Fruit fly (Drosophila melanogaster) whole organism, wandering third instar larva: ENCODE results near the gene CG5946.

Experiments
- Abd-B ChIP-seq: fragments of >200 bp; optimal IDR thresholded peaks from 2 replicates; lab custom pipeline; 2017; ENCODE audit warnings: missing biosample characterization, missing genetic modification characterization
- CG9705 ChIP-seq: fragments of 200-800 bp; sonication (Bioruptor generic); optimal IDR thresholded peaks from 2 replicates; lab custom pipeline; 2018; ENCODE audit warnings: missing biosample characterization, mild to moderate bottlenecking, missing genetic modification characterization
- CrebA ChIP-seq: fragments of 200-800 bp; sonication (Bioruptor generic); optimal IDR thresholded peaks from 2 replicates; lab custom pipeline; 2016; ENCODE audit warnings: missing biosample characterization, mild to moderate bottlenecking, missing genetic modification characterization, borderline replicate concordance
- Dif ChIP-seq: fragments of 200-275, 200-300 bp; sonication (Bioruptor generic); optimal IDR thresholded peaks from 2 replicates; lab custom pipeline; 2018; ENCODE audit warnings: missing biosample characterization, missing genetic modification characterization; ENCODE audit not compliant: partially characterized antibody
- GATAd ChIP-seq: sonication (Bioruptor generic); optimal IDR thresholded peaks from 2 replicates; lab custom pipeline; 2016; ENCODE audit warnings: missing biosample characterization, missing genetic modification characterization
- HLH106 ChIP-seq: fragments of 200-800 bp; optimal IDR thresholded peaks from 3 replicates; lab custom pipeline; 2019; ENCODE audit warnings: missing biosample characterization, mild to moderate bottlenecking, missing genetic modification characterization, moderate library complexity
- Hnf4 ChIP-seq: fragments of 200-800 bp; sonication (Bioruptor generic); optimal IDR thresholded peaks from 2 replicates; lab custom pipeline; 2016; ENCODE audit warnings: missing biosample characterization, mild to moderate bottlenecking, missing genetic modification characterization
- Hr83 ChIP-seq: fragments of 200-300 bp; sonication (Bioruptor generic); optimal IDR thresholded peaks from 2 replicates; lab custom pipeline; 2016; ENCODE audit warnings: missing biosample characterization, mild to moderate bottlenecking, missing genetic modification characterization, moderate library complexity; ENCODE audit not compliant: poor library complexity, severe bottlenecking
- Jra ChIP-seq: sonication (Bioruptor generic); optimal IDR thresholded peaks from 2 replicates; lab custom pipeline; 2016; ENCODE audit warnings: missing biosample characterization, missing genetic modification characterization
- Mio ChIP-seq: sonication (Bioruptor generic); optimal IDR thresholded peaks from 2 replicates; lab custom pipeline; 2016; ENCODE audit warnings: missing biosample characterization, missing genetic modification characterization
- N ChIP-seq: fragments of >200 bp; optimal IDR thresholded peaks from 2 replicates; lab custom pipeline; 2018; ENCODE audit warnings: missing biosample characterization, missing external identifiers, missing genetic modification characterization
- OdsH ChIP-seq: fragments of 200-800 bp; sonication (Bioruptor generic); optimal IDR thresholded peaks from 2 replicates; lab custom pipeline; 2016; ENCODE audit warnings: missing biosample characterization, mild to moderate bottlenecking, missing genetic modification characterization
- Rel ChIP-seq, 2 experiments: fragments of 200-800 bp; sonication (Bioruptor generic) in 1 of 2; optimal IDR thresholded peaks; 2 replicates in 1 of 2; 3 replicates in 1 of 2; lab custom pipeline; 2016 to 2019; ENCODE audit warnings: mild to moderate bottlenecking in 2 of 2, missing biosample characterization in 2 of 2, missing genetic modification characterization in 2 of 2, moderate library complexity in 1 of 2
- Sp1 ChIP-seq: fragments of 200-800 bp; sonication (Bioruptor generic); optimal IDR thresholded peaks from 3 replicates; lab custom pipeline; 2019; ENCODE audit warnings: missing biosample characterization, mild to moderate bottlenecking, missing genetic modification characterization, moderate library complexity
- Vsx2 ChIP-seq: fragments of 200-300, 225-300 bp; sonication (Bioruptor generic); optimal IDR thresholded peaks from 2 replicates; lab custom pipeline; 2018; ENCODE audit warnings: missing biosample characterization, missing genetic modification characterization; ENCODE audit not compliant: partially characterized antibody
- br ChIP-seq: fragments of 200-800 bp; sonication (Bioruptor generic); optimal IDR thresholded peaks from 2 replicates; lab custom pipeline; 2016; ENCODE audit warnings: missing biosample characterization, missing genetic modification characterization
- brk ChIP-seq: fragments of 200-800 bp; sonication (Bioruptor generic); optimal IDR thresholded peaks from 2 replicates; lab custom pipeline; 2016; ENCODE audit warnings: missing biosample characterization, mild to moderate bottlenecking, missing genetic modification characterization
- dl ChIP-seq, 2 experiments: fragments of 175-275, 200-275 bp in 1 of 2; fragments of 200-275 bp in 1 of 2; sonication (Bioruptor generic); optimal IDR thresholded peaks; lab custom pipeline; 2018; ENCODE audit warnings: mild to moderate bottlenecking in 2 of 2, missing biosample characterization in 2 of 2, missing genetic modification characterization in 2 of 2, moderate library complexity in 2 of 2; ENCODE audit not compliant: partially characterized antibody in 2 of 2, insufficient read depth in 1 of 2
- dmrt93B ChIP-seq: fragments of 200-800 bp; sonication (Bioruptor generic); optimal IDR thresholded peaks from 2 replicates; lab custom pipeline; 2018; ENCODE audit warnings: missing biosample characterization, mild to moderate bottlenecking, missing genetic modification characterization
- ey ChIP-seq: fragments of 200-800 bp; sonication (Bioruptor generic); optimal IDR thresholded peaks from 2 replicates; lab custom pipeline; 2016; ENCODE audit warnings: missing biosample characterization, missing genetic modification characterization
- foxo ChIP-seq, 2 experiments: fragments of 200-800 bp; sonication (Bioruptor generic); optimal IDR thresholded peaks; 2 replicates in 1 of 2; 3 replicates in 1 of 2; lab custom pipeline; 2016 to 2017; ENCODE audit warnings: missing biosample characterization in 2 of 2, missing genetic modification characterization in 2 of 2
- fru ChIP-seq: fragments of 200-800 bp; sonication (Bioruptor generic); optimal IDR thresholded peaks from 3 replicates; lab custom pipeline; 2016; ENCODE audit warnings: missing biosample characterization, mild to moderate bottlenecking, missing genetic modification characterization
- h ChIP-seq: fragments of 200-800 bp; sonication (Bioruptor generic); optimal IDR thresholded peaks from 3 replicates; lab custom pipeline; 2016; ENCODE audit warnings: missing biosample characterization, mild to moderate bottlenecking, missing genetic modification characterization
- jim ChIP-seq: fragments of 175-275, 200-325 bp; sonication (Bioruptor generic); optimal IDR thresholded peaks from 2 replicates; lab custom pipeline; 2016; ENCODE audit warnings: missing biosample characterization, mild to moderate bottlenecking, missing genetic modification characterization
- pan ChIP-seq: fragments of >200 bp; optimal IDR thresholded peaks from 2 replicates; lab custom pipeline; 2017
- rgr ChIP-seq: fragments of 200-800 bp; sonication (Bioruptor generic); optimal IDR thresholded peaks from 3 replicates; lab custom pipeline; 2016; ENCODE audit warnings: missing biosample characterization, mild to moderate bottlenecking, missing genetic modification characterization
- sage ChIP-seq: fragments of 200-800 bp; sonication (Bioruptor generic); optimal IDR thresholded peaks from 2 replicates; lab custom pipeline; 2016; ENCODE audit warnings: missing biosample characterization, mild to moderate bottlenecking, missing genetic modification characterization
- sv ChIP-seq: fragments of 200-800 bp; sonication (Bioruptor generic); optimal IDR thresholded peaks from 3 replicates; lab custom pipeline; 2016; ENCODE audit warnings: missing biosample characterization, missing genetic modification characterization
- tai ChIP-seq: sonication (Bioruptor generic); optimal IDR thresholded peaks from 2 replicates; lab custom pipeline; 2016; ENCODE audit warnings: missing biosample characterization, missing genetic modification characterization
- woc ChIP-seq: sonication (Bioruptor generic); optimal IDR thresholded peaks from 2 replicates; lab custom pipeline; 2016; ENCODE audit warnings: missing biosample characterization, mild to moderate bottlenecking, missing genetic modification characterization

CG5946 gene

DNA sequence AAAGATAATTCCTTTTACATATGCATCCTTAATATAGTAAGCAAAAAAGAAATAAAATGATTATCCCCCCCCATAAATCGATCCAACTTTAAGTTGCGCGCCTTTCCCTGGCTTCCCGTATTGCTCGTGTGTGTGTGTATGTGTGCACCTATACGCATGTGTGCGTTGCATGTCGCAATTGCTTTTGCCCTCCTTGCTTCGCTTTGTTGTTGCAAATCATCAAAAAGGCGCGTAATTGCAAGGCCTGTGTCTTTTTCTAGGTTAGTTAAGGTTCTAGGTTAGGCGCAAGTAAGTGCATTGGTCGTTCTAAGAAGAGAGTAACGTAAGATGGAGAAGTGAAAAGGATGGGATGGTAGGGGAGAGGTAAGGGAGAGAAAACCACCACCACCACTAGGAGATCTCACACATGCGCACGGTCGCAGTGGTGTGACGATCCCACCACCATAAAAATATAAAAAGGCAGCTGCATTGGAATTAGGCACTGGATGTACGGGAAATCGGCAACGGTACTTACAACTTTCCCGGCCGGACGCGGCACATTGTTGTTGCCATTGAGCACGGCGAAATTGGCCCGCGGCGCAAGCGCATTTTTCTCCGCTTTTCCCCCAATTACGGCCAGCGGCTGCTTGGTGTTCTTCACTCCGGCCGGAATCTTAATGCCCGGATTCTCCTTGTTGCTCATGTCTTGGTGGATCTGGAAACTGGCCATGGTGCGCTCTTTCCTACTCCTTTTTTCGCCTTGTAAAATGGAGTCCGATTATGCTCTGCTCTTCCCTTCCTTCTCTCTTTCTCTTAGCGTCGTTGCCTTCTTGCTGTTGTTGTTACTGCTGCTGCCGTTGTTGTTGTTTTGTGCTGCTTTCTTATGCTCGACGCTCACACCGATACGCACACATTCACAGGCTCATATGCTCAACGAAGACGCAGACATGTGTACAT is 10.6 kb upstream of the CG5946 start:
- TF ChIP-seq ey (GFP tag; lab: Kevin White, UChicago) (no peak), h (GFP tag; lab: Kevin White, UChicago) (no peak), pan (lab: Kevin White, UChicago) (no peak), OdsH (GFP tag; lab: Kevin White, UChicago) (no peak), HLH106 (tag; lab: Kevin White, UChicago) (no peak), sage (GFP tag; lab: Kevin White, UChicago) (no peak), CrebA (GFP tag; lab: Kevin White, UChicago) (no peak), dmrt93B (GFP tag; lab: Kevin White, UChicago) (no peak), Sp1 (GFP tag; lab: Kevin White, UChicago) (no peak), br (GFP tag; lab: Kevin White, UChicago) (no peak), Vsx2 (GFP tag; lab: Kevin White, UChicago) (no peak), Abd-B (GFP tag; lab: Kevin White, UChicago) (no peak), sv (GFP tag; lab: Kevin White, UChicago) (no peak), CG9705 (GFP tag; lab: Kevin White, UChicago) (no peak), Hnf4 (GFP tag; lab: Kevin White, UChicago) (no peak), Mio (GFP tag; lab: Kevin White, UChicago) (no peak), rgr (GFP tag; lab: Kevin White, UChicago) (no peak), Jra (GFP tag; lab: Kevin White, UChicago) (no peak), foxo (GFP tag; optimal IDR thresholded peaks at IDR 0.05; lab: Kevin White, UChicago) (no peak)

DNA sequence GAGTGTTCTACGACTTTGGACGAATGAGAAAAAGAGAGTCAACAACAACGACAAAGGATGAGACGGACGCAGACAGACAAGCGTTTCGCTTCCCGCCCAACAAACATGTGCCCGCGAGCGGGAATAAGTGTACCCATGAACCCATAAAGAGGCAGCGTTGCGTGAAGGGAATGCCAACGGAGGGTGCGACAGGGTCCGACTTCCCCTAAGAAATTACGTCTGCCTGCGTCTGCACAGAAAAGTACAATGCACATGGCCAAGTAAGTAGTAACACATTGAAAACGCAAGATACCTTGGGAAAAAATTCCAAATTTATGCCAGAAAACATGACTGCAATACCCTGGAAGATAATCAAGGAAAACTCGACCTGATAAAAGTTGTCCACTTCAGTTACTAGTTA is 9.1 kb upstream of the CG5946 start:
- no peak for TF ChIP-seq fru (GFP tag; lab: Kevin White, UChicago)
- no peak for TF ChIP-seq dmrt93B (GFP tag; lab: Kevin White, UChicago)
- TF ChIP-seq Dif (GFP tag; lab: Kevin White, UChicago), result no peak
- no peak for TF ChIP-seq ey (GFP tag; lab: Kevin White, UChicago)
- TF ChIP-seq HLH106 (tag; lab: Kevin White, UChicago), result no peak
- TF ChIP-seq N, result no peak

DNA sequence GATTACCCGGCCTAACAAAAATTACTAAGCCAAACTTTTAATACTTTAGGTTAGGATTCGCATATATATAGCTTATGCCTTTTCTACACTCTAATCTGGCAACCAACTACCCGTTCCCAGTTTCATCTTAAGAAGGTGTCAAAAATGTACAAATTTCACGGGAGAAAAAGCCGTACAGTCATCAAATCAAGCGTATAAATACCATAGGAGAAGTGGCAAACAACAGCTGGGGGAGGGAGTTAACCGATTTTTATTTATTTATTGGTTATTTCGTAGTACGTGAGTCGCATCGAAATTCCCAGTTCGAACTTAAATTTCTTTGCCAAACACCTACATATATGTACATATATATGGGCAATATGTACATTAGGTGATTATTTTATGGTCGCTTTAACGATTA is 6.7 kb upstream of the CG5946 start, which contains the start of gene CG7264:
CG7264 (plus strand) TSS at position 301 of the 400 bp plus-strand sequence.
- TF ChIP-seq br (GFP tag; lab: Kevin White, UChicago) (no peak), Rel (GFP tag; optimal IDR thresholded peaks at IDR 0.05; lab: Kevin White, UChicago) (no peak), Rel (tag; optimal IDR thresholded peaks at IDR 0.05; lab: Kevin White, UChicago) (no peak), Abd-B (GFP tag; lab: Kevin White, UChicago) (no peak), tai (GFP tag; lab: Kevin White, UChicago) (no peak), dmrt93B (GFP tag; lab: Kevin White, UChicago) (no peak), dl (GFP tag; optimal IDR thresholded peaks at IDR 0.05; lab: Kevin White, UChicago; ENCODE audit: insufficient read depth in 1 of 2, partially characterized antibody in 2 of 2) (no peak), jim (GFP tag; lab: Kevin White, UChicago) (no peak)
- TF ChIP-seq, all 38 proteins: peak for 0

DNA sequence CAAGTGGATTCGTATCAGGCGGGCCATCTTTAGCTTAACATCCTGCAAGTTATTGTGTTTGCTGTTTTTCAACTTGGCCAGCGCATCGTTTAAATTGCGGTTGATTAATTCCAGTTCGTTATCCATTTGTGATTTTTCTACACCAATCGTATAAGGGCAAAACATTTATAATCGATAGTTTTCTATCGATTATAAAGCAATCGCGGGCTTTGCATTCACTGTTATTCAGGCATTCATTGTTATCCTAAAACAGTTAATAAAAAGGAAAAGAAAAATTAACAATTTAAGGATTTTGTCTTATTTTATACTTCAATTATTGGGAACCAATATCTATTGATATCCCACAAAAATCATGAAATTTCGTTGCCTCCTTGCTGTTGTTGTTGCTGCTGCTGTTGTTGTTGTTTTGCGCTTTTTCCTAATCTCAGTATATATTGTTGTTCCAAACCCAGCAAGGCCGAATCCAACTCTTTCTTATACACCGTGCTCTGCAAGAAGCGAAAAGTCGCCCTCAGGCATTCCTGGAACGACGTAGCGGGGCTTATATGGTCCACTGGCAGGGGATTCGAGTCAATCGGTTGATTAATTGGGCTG is 3.6 kb upstream of the CG5946 start, which contains the start of gene CG32095:
CG32095 (minus strand) TSS at position 173 of the 594 bp plus-strand sequence.
- TF ChIP-seq Sp1 (GFP tag; lab: Kevin White, UChicago) (no peak), dl (GFP tag; optimal IDR thresholded peaks at IDR 0.05; lab: Kevin White, UChicago; ENCODE audit: insufficient read depth in 1 of 2, partially characterized antibody in 2 of 2) (no peak), rgr (GFP tag; lab: Kevin White, UChicago) (peak; percentile 11), Dif (GFP tag; lab: Kevin White, UChicago) (no peak), Hr83 (GFP tag; lab: Kevin White, UChicago) (no peak), fru (GFP tag; lab: Kevin White, UChicago) (no peak), brk (GFP tag; lab: Kevin White, UChicago) (no peak), Abd-B (GFP tag; lab: Kevin White, UChicago) (no peak), h (GFP tag; lab: Kevin White, UChicago) (no peak), Rel (GFP tag; optimal IDR thresholded peaks at IDR 0.05; lab: Kevin White, UChicago) (no peak), Rel (tag; optimal IDR thresholded peaks at IDR 0.05; lab: Kevin White, UChicago) (peak; percentile 12), HLH106 (tag; lab: Kevin White, UChicago) (no peak), woc (GFP tag; lab: Kevin White, UChicago) (no peak), OdsH (GFP tag; lab: Kevin White, UChicago) (no peak), N (no peak), tai (GFP tag; lab: Kevin White, UChicago) (no peak), GATAd (GFP tag; lab: Kevin White, UChicago) (no peak), pan (lab: Kevin White, UChicago) (no peak)
